Fruit fly (Drosophila melanogaster) whole organism, prepupa: Measurements from ENCODE around the gene CG5151.

Experiments used
- Blimp-1 ChIP-seq: fragments of 200-800 bp; sonication (Bioruptor generic); optimal IDR thresholded peaks from 3 replicates; lab custom pipeline; 2017; ENCODE audit warnings: missing biosample characterization, missing genetic modification characterization, mild to moderate bottlenecking, moderate library complexity, missing genetic modification reagents
- CG34406 ChIP-seq: fragments of 200-800 bp; sonication (Bioruptor generic); optimal IDR thresholded peaks from 3 replicates; lab custom pipeline; 2016; ENCODE audit warnings: missing biosample characterization, missing genetic modification characterization
- Eip78C ChIP-seq: fragments of 200-800 bp; sonication (Bioruptor generic); peaks from one replicate; lab custom pipeline; 2016; ENCODE audit warnings: missing biosample characterization, missing genetic modification characterization
- Ets96B ChIP-seq: fragments of 200-800 bp; optimal IDR thresholded peaks from 2 replicates; lab custom pipeline; 2019; ENCODE audit warnings: missing biosample characterization, mild to moderate bottlenecking, missing genetic modification characterization, moderate library complexity
- Hr39 ChIP-seq: fragments of 200-800 bp; sonication (Bioruptor generic); optimal IDR thresholded peaks from 2 replicates; lab custom pipeline; 2016; ENCODE audit warnings: missing biosample characterization, missing genetic modification characterization
- Met ChIP-seq: fragments of 200-800 bp; sonication (Bioruptor generic); optimal IDR thresholded peaks from 3 replicates; lab custom pipeline; 2016; ENCODE audit warnings: missing biosample characterization, missing genetic modification characterization
- OdsH ChIP-seq: fragments of 200-800 bp; sonication (Bioruptor generic); optimal IDR thresholded peaks from 3 replicates; lab custom pipeline; 2016; ENCODE audit warnings: missing biosample characterization, missing genetic modification characterization
- fd59A ChIP-seq: fragments of 200-800 bp; sonication (Bioruptor generic); optimal IDR thresholded peaks from 2 replicates; lab custom pipeline; 2017; ENCODE audit warnings: missing biosample characterization, mild to moderate bottlenecking, missing genetic modification characterization, missing genetic modification reagents
- svp ChIP-seq: fragments of 200-800 bp; sonication (Bioruptor generic); peaks from one replicate; lab custom pipeline; 2016; ENCODE audit warnings: missing biosample characterization, missing genetic modification characterization

DNA sequence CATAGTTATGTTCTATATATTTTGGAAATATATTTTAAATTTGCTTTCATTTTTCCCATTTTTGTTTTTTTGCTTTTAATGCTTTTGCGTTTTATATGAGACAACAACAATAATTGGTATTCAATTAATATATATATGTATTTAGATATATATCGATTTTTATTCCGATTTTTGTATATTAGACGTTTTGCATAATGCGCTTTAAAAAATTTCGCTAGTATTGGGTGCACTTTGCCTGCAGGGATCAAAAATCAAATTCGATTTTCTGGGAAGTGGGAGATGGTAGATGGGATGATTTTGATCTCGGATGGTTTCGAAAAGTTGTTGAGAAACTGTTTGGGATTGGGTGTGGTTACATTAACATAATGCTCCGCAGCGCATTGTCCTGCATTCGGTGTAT, 26.7 kb downstream of the CG5151 start, which contains the start of gene CG5157:
- TF ChIP-seq svp (GFP tag; lab: Kevin White, UChicago) (no peak), Hr39 (GFP tag; lab: Kevin White, UChicago) (no peak), Eip78C (GFP tag; lab: Kevin White, UChicago) (no peak), Met (no peak), Ets96B (no peak), fd59A (no peak), CG34406 (GFP tag; lab: Kevin White, UChicago) (no peak), Blimp-1 (GFP tag; lab: Kevin White, UChicago) (no peak), OdsH (GFP tag; lab: Kevin White, UChicago) (no peak)
